Fruit fly (Drosophila melanogaster) whole organism, embryonic: Measurements from ENCODE around the gene Or83a.

Experiments
- BEAF-32 ChIP-seq: fragments of 200-800 bp; sonication (Bioruptor generic); optimal IDR thresholded peaks from 3 replicates; lab custom pipeline; 2017; ENCODE audit warnings: missing biosample characterization, missing genetic modification characterization, mild to moderate bottlenecking, moderate library complexity, missing genetic modification reagents
- Bgb ChIP-seq: fragments of 200-800 bp; sonication (Bioruptor generic); IDR thresholded peaks from 2 replicates; pipeline ENCODE4 v1.3.6; 2022; ENCODE audit warnings: missing biosample characterization, missing genetic modification characterization; ENCODE audit not compliant: partially characterized antibody
- CG10209 ChIP-seq: fragments of 200-800 bp; sonication (Bioruptor generic); optimal IDR thresholded peaks from 3 replicates; lab custom pipeline; 2017; ENCODE audit warnings: missing biosample characterization, mild to moderate bottlenecking, missing genetic modification characterization, missing genetic modification reagents
- CG11504 ChIP-seq: fragments of 200-800 bp; sonication (Bioruptor generic); optimal IDR thresholded peaks from 3 replicates; lab custom pipeline; 2019; ENCODE audit warnings: missing biosample characterization, mild to moderate bottlenecking, missing genetic modification characterization, moderate library complexity
- CG12659 ChIP-seq: fragments of 200-800 bp; sonication (Bioruptor generic); optimal IDR thresholded peaks from 3 replicates; lab custom pipeline; 2017; ENCODE audit warnings: mild to moderate bottlenecking, missing biosample characterization, missing genetic modification reagents, missing genetic modification characterization
- CG14050 ChIP-seq: fragments of 200-800 bp; sonication (Bioruptor generic); IDR thresholded peaks from 3 replicates; pipeline ENCODE4 v1.3.6; 2022; ENCODE audit warnings: missing biosample characterization, missing genetic modification characterization
- CG14441 ChIP-seq: fragments of 200-800 bp; sonication (Bioruptor generic); IDR thresholded peaks from 2 replicates; pipeline ENCODE4 v1.3.6; 2022; ENCODE audit warnings: missing biosample characterization, missing genetic modification characterization
- CG15696 ChIP-seq: fragments of 200-800 bp; sonication (Bioruptor generic); optimal IDR thresholded peaks from 2 replicates; lab custom pipeline; 2019; ENCODE audit warnings: missing biosample characterization, mild to moderate bottlenecking, missing genetic modification characterization, moderate library complexity
- CG1603 ChIP-seq: fragments of 200-800 bp; sonication (Bioruptor generic); optimal IDR thresholded peaks from 2 replicates; lab custom pipeline; 2019; ENCODE audit warnings: missing biosample characterization, mild to moderate bottlenecking, missing genetic modification characterization, moderate library complexity
- CG16813 ChIP-seq: fragments of 200-800 bp; sonication (Bioruptor generic); IDR thresholded peaks from 3 replicates; pipeline ENCODE4 v1.3.6; 2022; ENCODE audit warnings: missing biosample characterization, missing genetic modification characterization; ENCODE audit not compliant: partially characterized antibody
- CG17912 ChIP-seq: fragments of 200-800 bp; sonication (Bioruptor generic); optimal IDR thresholded peaks from 2 replicates; lab custom pipeline; 2018; ENCODE audit warnings: missing biosample characterization, mild to moderate bottlenecking, missing genetic modification characterization
- CG1792 ChIP-seq: fragments of 200-800 bp; sonication (Bioruptor generic); optimal IDR thresholded peaks from 2 replicates; lab custom pipeline; 2016; ENCODE audit warnings: missing biosample characterization, missing genetic modification characterization
- CG2129 ChIP-seq: fragments of 200-800 bp; sonication (Bioruptor generic); IDR thresholded peaks from 2 replicates; pipeline ENCODE4 v1.3.6; 2022; ENCODE audit warnings: missing biosample characterization, missing genetic modification characterization; ENCODE audit not compliant: partially characterized antibody
- CG2199 ChIP-seq: fragments of 200-800 bp; sonication (Bioruptor generic); IDR thresholded peaks from 3 replicates; pipeline ENCODE4 v1.3.6; 2022; ENCODE audit warnings: missing biosample characterization, missing genetic modification characterization
- CG3726 ChIP-seq: fragments of 200-800 bp; sonication (Bioruptor generic); IDR thresholded peaks from 3 replicates; pipeline ENCODE4, ENCODE4 v1.3.6; 2022; ENCODE audit warnings: missing biosample characterization, missing genetic modification characterization
- CG3847 ChIP-seq: fragments of 200-800 bp; sonication (Bioruptor generic); IDR thresholded peaks from 2 replicates; pipeline ENCODE4 v1.3.6; 2022; ENCODE audit warnings: missing biosample characterization, missing genetic modification characterization
- CG4820 ChIP-seq: fragments of 200-800 bp; sonication (Bioruptor generic); optimal IDR thresholded peaks from 3 replicates; lab custom pipeline; 2016; ENCODE audit warnings: missing biosample characterization, missing genetic modification characterization
- CG5245 ChIP-seq: fragments of 200-800 bp; sonication (Bioruptor generic); optimal IDR thresholded peaks from 3 replicates; lab custom pipeline; 2016; ENCODE audit warnings: missing biosample characterization, missing genetic modification characterization
- CG6791 ChIP-seq: fragments of 200-800 bp; sonication (Bioruptor generic); IDR thresholded peaks from 3 replicates; pipeline ENCODE4 v1.3.6; 2022; ENCODE audit warnings: missing biosample characterization, missing genetic modification characterization; ENCODE audit not compliant: partially characterized antibody
- CG8089 ChIP-seq: fragments of 200-800 bp; sonication (Bioruptor generic); optimal IDR thresholded peaks from 3 replicates; lab custom pipeline; 2016; ENCODE audit warnings: missing biosample characterization, missing genetic modification characterization
- CG9609 ChIP-seq: fragments of 200-800 bp; sonication (Bioruptor generic); optimal IDR thresholded peaks from 3 replicates; lab custom pipeline; 2016; ENCODE audit warnings: missing biosample characterization, missing genetic modification characterization
- CG9817 ChIP-seq: fragments of 200-800 bp; sonication (Bioruptor generic); optimal IDR thresholded peaks from 2 replicates; lab custom pipeline; 2018; ENCODE audit warnings: missing biosample characterization, mild to moderate bottlenecking, missing genetic modification characterization, moderate library complexity
- CG9932 ChIP-seq: fragments of 200-800 bp; sonication (Bioruptor generic); IDR thresholded peaks from 2 replicates; pipeline ENCODE4 v1.3.6; 2022; ENCODE audit warnings: missing biosample characterization, missing genetic modification characterization
- Dll ChIP-seq: fragments of 200-800 bp; sonication (Bioruptor generic); IDR thresholded peaks from 4 replicates; pipeline ENCODE4 v1.3.6; 2022; ENCODE audit warnings: missing biosample characterization, missing genetic modification characterization; ENCODE audit not compliant: partially characterized antibody
- Gsc ChIP-seq: fragments of 200-800 bp; sonication (Bioruptor generic); IDR thresholded peaks from 2 replicates; pipeline ENCODE4 v1.3.6; 2022; ENCODE audit warnings: missing biosample characterization, missing genetic modification characterization
- Hand ChIP-seq: fragments of 200-800 bp; sonication (Bioruptor generic); optimal IDR thresholded peaks from 2 replicates; lab custom pipeline; 2017; ENCODE audit warnings: mild to moderate bottlenecking, missing biosample characterization, missing genetic modification reagents, missing genetic modification characterization
- MBD-R2 ChIP-seq: fragments of 200-800 bp; sonication (Bioruptor generic); IDR thresholded peaks from 2 replicates; pipeline ENCODE4 v1.3.6; 2022; ENCODE audit warnings: missing biosample characterization, missing genetic modification characterization
- NC2β ChIP-seq: fragments of 200-800 bp; sonication (Bioruptor generic); optimal IDR thresholded peaks from 2 replicates; lab custom pipeline; 2016; ENCODE audit warnings: missing biosample characterization, missing genetic modification characterization
- Oaz ChIP-seq: fragments of 200-800 bp; sonication (Bioruptor generic); IDR thresholded peaks from 2 replicates; pipeline ENCODE4 v1.3.6; 2022; ENCODE audit warnings: missing biosample characterization, missing genetic modification characterization
- Opbp ChIP-seq: fragments of 200-800 bp; sonication (Bioruptor generic); IDR thresholded peaks from 3 replicates; pipeline ENCODE4 v1.3.6; 2022; ENCODE audit warnings: missing biosample characterization, missing genetic modification characterization; ENCODE audit not compliant: partially characterized antibody
- Rx ChIP-seq: fragments of 200-800 bp; sonication (Bioruptor generic); IDR thresholded peaks from 2 replicates; pipeline ENCODE4 v1.3.6; 2022; ENCODE audit warnings: missing biosample characterization, missing genetic modification characterization
- Sox102F ChIP-seq: fragments of 200-800 bp; sonication (Bioruptor generic); optimal IDR thresholded peaks from 2 replicates; lab custom pipeline; 2018; ENCODE audit warnings: missing biosample characterization, mild to moderate bottlenecking, missing genetic modification characterization, moderate library complexity
- Sry-δ ChIP-seq: fragments of 200-800 bp; sonication (Bioruptor generic); optimal IDR thresholded peaks from 2 replicates; lab custom pipeline; 2016; ENCODE audit warnings: missing biosample characterization, missing genetic modification characterization
- YL-1 ChIP-seq: fragments of 200-800 bp; sonication (Bioruptor generic); optimal IDR thresholded peaks from 3 replicates; lab custom pipeline; 2017; ENCODE audit warnings: missing biosample characterization, mild to moderate bottlenecking, missing genetic modification characterization
- bbx ChIP-seq: fragments of 200-800 bp; sonication (Bioruptor generic); IDR thresholded peaks from 2 replicates; pipeline ENCODE4 v1.3.6; 2022; ENCODE audit warnings: missing biosample characterization, missing genetic modification characterization; ENCODE audit not compliant: partially characterized antibody
- bcd ChIP-seq: fragments of 200-800 bp; sonication (Bioruptor generic); optimal IDR thresholded peaks from 2 replicates; lab custom pipeline; 2017; ENCODE audit warnings: missing biosample characterization, mild to moderate bottlenecking, missing genetic modification characterization
- bigmax ChIP-seq: fragments of 200-800 bp; sonication (Bioruptor generic); optimal IDR thresholded peaks from 2 replicates; lab custom pipeline; 2018; ENCODE audit warnings: missing biosample characterization, mild to moderate bottlenecking, missing genetic modification characterization
- chif ChIP-seq, 2 experiments: fragments of 200-800 bp; sonication (Bioruptor generic); optimal IDR thresholded peaks; 3 replicates each; lab custom pipeline; 2016; ENCODE audit warnings: missing biosample characterization in 2 of 2, missing genetic modification characterization in 2 of 2
- chn ChIP-seq: fragments of 200-800 bp; sonication (Bioruptor generic); optimal IDR thresholded peaks from 2 replicates; lab custom pipeline; 2016; ENCODE audit warnings: missing biosample characterization, missing genetic modification characterization
- knrl ChIP-seq: fragments of 200-800 bp; sonication (Bioruptor generic); IDR thresholded peaks from 3 replicates; pipeline ENCODE4 v1.3.6; 2022; ENCODE audit warnings: missing biosample characterization, missing genetic modification characterization; ENCODE audit not compliant: partially characterized antibody
- lbe ChIP-seq: fragments of 200-800 bp; sonication (Bioruptor generic); optimal IDR thresholded peaks from 2 replicates; lab custom pipeline; 2016; ENCODE audit warnings: missing biosample characterization, mild to moderate bottlenecking, missing genetic modification characterization
- nerfin-1 ChIP-seq: fragments of 200-800 bp; sonication (Bioruptor generic); optimal IDR thresholded peaks from 3 replicates; lab custom pipeline; 2019; ENCODE audit warnings: missing biosample characterization, mild to moderate bottlenecking, missing genetic modification characterization, moderate library complexity
- odd ChIP-seq: fragments of 200-800 bp; sonication (Bioruptor generic); optimal IDR thresholded peaks from 2 replicates; lab custom pipeline; 2017; ENCODE audit warnings: missing biosample characterization, mild to moderate bottlenecking, missing genetic modification characterization
- peb ChIP-seq: fragments of 200-800 bp; sonication (Bioruptor generic); IDR thresholded peaks from 2 replicates; pipeline ENCODE4 v1.3.6; 2022; ENCODE audit warnings: missing biosample characterization, missing genetic modification characterization
- phol ChIP-seq: fragments of 200-800 bp; sonication (Bioruptor generic); optimal IDR thresholded peaks from 3 replicates; lab custom pipeline; 2018; ENCODE audit warnings: missing biosample characterization, mild to moderate bottlenecking, missing genetic modification characterization, moderate library complexity
- row ChIP-seq: fragments of 200-800 bp; sonication (Bioruptor generic); IDR thresholded peaks from 3 replicates; pipeline ENCODE4 v1.3.6; 2022; ENCODE audit warnings: missing biosample characterization, missing genetic modification characterization
- sna ChIP-seq: fragments of 200-800 bp; sonication (Bioruptor generic); IDR thresholded peaks from 2 replicates; pipeline ENCODE4 v1.3.6; 2022; ENCODE audit warnings: missing biosample characterization, missing genetic modification characterization; ENCODE audit not compliant: partially characterized antibody
- sqz ChIP-seq: fragments of 200-800 bp; sonication (Bioruptor generic); optimal IDR thresholded peaks from 3 replicates; lab custom pipeline; 2018; ENCODE audit warnings: missing biosample characterization, mild to moderate bottlenecking, missing genetic modification characterization
- stwl ChIP-seq: fragments of 200-800 bp; sonication (Bioruptor generic); optimal IDR thresholded peaks from 3 replicates; lab custom pipeline; 2018; ENCODE audit warnings: missing biosample characterization, mild to moderate bottlenecking, missing genetic modification characterization, moderate library complexity

Or83a gene

DNA sequence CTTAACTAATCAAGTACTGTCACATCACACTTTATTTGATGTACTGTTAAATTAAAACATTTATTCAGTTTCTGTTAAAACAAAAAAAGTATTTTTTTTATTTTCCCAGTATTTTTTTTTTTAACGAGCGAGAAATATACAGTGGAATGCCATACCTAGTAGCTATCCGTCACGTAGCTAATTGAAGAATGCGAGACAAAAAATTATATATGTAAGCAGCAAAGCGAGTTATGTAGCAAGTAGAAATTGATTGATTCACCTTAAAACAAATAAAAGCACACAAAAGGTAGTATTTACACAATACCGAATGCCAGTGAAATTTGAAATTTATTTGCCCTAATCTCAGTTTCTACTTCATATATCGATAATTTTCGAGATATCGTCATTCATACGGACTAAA is 39.8 kb upstream of the Or83a start (continued):
- peak; percentile 60; the same call in 1 of the 2 replicates for TF ChIP-seq MBD-R2 (GFP tag; lab: Robert Waterston, UW)
- TF ChIP-seq CG6791 (GFP tag; lab: Robert Waterston, UW): peak; percentile 54; the same call in 2 of the 3 replicates
- 0 out of 4 replicates have a peak, but pooled peaks have one; percentile 30 for TF ChIP-seq Dll (GFP tag; lab: Robert Waterston, UW)
- no peak for TF ChIP-seq CG14050 (GFP tag; lab: Robert Waterston, UW)
- peak; percentile 34 for TF ChIP-seq CG15696 (tag; lab: Kevin White, UChicago)
- peak; percentile 22 for TF ChIP-seq BEAF-32 (GFP tag; lab: Kevin White, UChicago)
- no peak for TF ChIP-seq CG8089 (GFP tag; lab: Kevin White, UChicago)
- TF ChIP-seq CG16813 (GFP tag; lab: Robert Waterston, UW): peak; percentile 43
- TF ChIP-seq stwl (tag; lab: Kevin White, UChicago): peak; percentile 100
- TF ChIP-seq row (GFP tag; lab: Robert Waterston, UW): peak; percentile 21; the same call in 1 of the 3 replicates
- peak; percentile 34 for TF ChIP-seq CG1603 (tag; lab: Kevin White, UChicago)
- peak; percentile 14 for TF ChIP-seq CG4820 (GFP tag; lab: Kevin White, UChicago)
- TF ChIP-seq sqz: peak; percentile 82
- TF ChIP-seq YL-1 (GFP tag; lab: Kevin White, UChicago): no peak
- peak in 1 of 2 experiments; percentile 23 for TF ChIP-seq chif (GFP tag; optimal IDR thresholded peaks at IDR 0.05; lab: Kevin White, UChicago)
- peak; percentile 39 for TF ChIP-seq CG11504 (tag; lab: Kevin White, UChicago)
- TF ChIP-seq Oaz: no peak
- no peak for TF ChIP-seq Hand (GFP tag; lab: Kevin White, UChicago)
- TF ChIP-seq CG10209 (GFP tag; lab: Kevin White, UChicago): no peak
- no peak for TF ChIP-seq CG3847 (GFP tag; lab: Robert Waterston, UW)
- TF ChIP-seq CG17912 (GFP tag; lab: Kevin White, UChicago): no peak
- TF ChIP-seq NC2β: no peak
- peak; percentile 44; the same call in 1 of the 3 replicates for TF ChIP-seq knrl (GFP tag; lab: Robert Waterston, UW)
- 0 out of 2 replicates have a peak, but pooled peaks have one; percentile 28 for TF ChIP-seq sna (GFP tag; lab: Robert Waterston, UW)
- TF ChIP-seq peb (GFP tag; lab: Robert Waterston, UW): no peak
- no peak for TF ChIP-seq Gsc (GFP tag; lab: Robert Waterston, UW)
- TF ChIP-seq CG14441 (GFP tag; lab: Robert Waterston, UW): no peak
- TF ChIP-seq bigmax (GFP tag; lab: Kevin White, UChicago): no peak
- no peak for TF ChIP-seq CG5245 (GFP tag; lab: Kevin White, UChicago)
- TF ChIP-seq Rx (GFP tag; lab: Robert Waterston, UW): no peak
- no peak for TF ChIP-seq phol (tag; lab: Kevin White, UChicago)
- TF ChIP-seq CG9932 (GFP tag; lab: Robert Waterston, UW): no peak
- TF ChIP-seq CG9609: no peak
- peak; percentile 1 for TF ChIP-seq CG9817
- TF ChIP-seq chn: no peak
- no peak for TF ChIP-seq Bgb (GFP tag; lab: Robert Waterston, UW)
- no peak for TF ChIP-seq CG1792 (GFP tag; lab: Kevin White, UChicago)
- TF ChIP-seq CG2199 (GFP tag; lab: Robert Waterston, UW): peak; percentile 87
- no peak for TF ChIP-seq nerfin-1 (tag; lab: Kevin White, UChicago)
- TF ChIP-seq Opbp (GFP tag; lab: Robert Waterston, UW): 0 out of 3 replicates have a peak, but pooled peaks have one; percentile 18
- TF ChIP-seq Sox102F: peak; percentile 17
- TF ChIP-seq lbe (GFP tag; lab: Kevin White, UChicago): no peak
- peak; percentile 32 for TF ChIP-seq CG12659 (GFP tag; lab: Kevin White, UChicago)
- peak; percentile 19 for TF ChIP-seq bcd (GFP tag; lab: Kevin White, UChicago)
- TF ChIP-seq bbx: peak; percentile 33; the same call in 1 of the 2 replicates
- TF ChIP-seq odd: no peak
- TF ChIP-seq CG3726 (GFP tag; lab: Robert Waterston, UW): no peak
- no peak for TF ChIP-seq CG2129
- TF ChIP-seq Sry-δ (GFP tag; lab: Kevin White, UChicago): peak; percentile 32
